Worm (Caenorhabditis elegans) whole organism, L4 larva: ENCODE measurements around the gene bnc-1.
A peak's percentile ranks its signal among the peaks of the same experiment; 100 is the strongest.

ENCODE experiments used
- Y75B8A.6 ChIP-seq: fragments of 200-800 bp; sonication (Bioruptor generic); IDR thresholded peaks from 2 replicates; pipeline ENCODE4 v1.3.6; 2022; ENCODE audit warnings: missing genetic modification reagents, missing genetic modification characterization, missing compliant biosample characterization
- lir-3 ChIP-seq: sonication (generic microtip); optimal IDR thresholded peaks from 2 replicates; lab custom pipeline; 2016; ENCODE audit warnings: mild to moderate bottlenecking, missing genetic modification characterization, missing compliant biosample characterization
- nhr-28 ChIP-seq: fragments of 150-350 bp; optimal IDR thresholded peaks from 2 replicates; lab custom pipeline; 2014; ENCODE audit warnings: missing biosample characterization, missing genetic modification characterization
- tag-97 ChIP-seq: fragments of 200-800 bp; sonication (Bioruptor generic); IDR thresholded peaks from 2 replicates; pipeline ENCODE4 v1.3.6; 2022; ENCODE audit warnings: missing genetic modification characterization, missing compliant biosample characterization
- tra-1 ChIP-seq: fragments of 200-800 bp; sonication (Bioruptor generic); IDR thresholded peaks from 2 replicates; pipeline ENCODE4 v1.3.6; 2022; ENCODE audit warnings: missing genetic modification reagents, missing genetic modification characterization, missing compliant biosample characterization

- TF ChIP-seq tag-97 (GFP tag; lab: Robert Waterston, UW) (no peak), nhr-28 (no peak), Y75B8A.6 (no peak), tra-1 (GFP tag; lab: Robert Waterston, UW) (0 out of 2 replicates have a peak, but pooled peaks have one; percentile 27), lir-3 (tag; lab: Kevin White, UChicago) (no peak)
Measured at ce11 chrV:12244980-12245742, 31.7 kb downstream of the bnc-1 start, which contains the start of the genes T04H1.13, slfl-5 and rad-50.
